Worm (Caenorhabditis elegans) whole organism, midembryonic: ENCODE measurements around the gene col-74.

Source experiments
- T22C8.4 ChIP-seq: fragments of 200-800 bp; sonication (Bioruptor generic); IDR thresholded peaks from 2 replicates; pipeline ENCODE4 v1.3.6; 2022; ENCODE audit warnings: missing genetic modification characterization, missing compliant biosample characterization
- cog-1 ChIP-seq: sonication (generic microtip); optimal IDR thresholded peaks from 2 replicates; lab custom pipeline; 2016; ENCODE audit warnings: missing genetic modification characterization, missing compliant biosample characterization
- flt-1 ChIP-seq: fragments of 200-800 bp; sonication (Bioruptor generic); IDR thresholded peaks from 2 replicates; pipeline ENCODE4 v1.3.6; 2022; ENCODE audit warnings: missing genetic modification characterization, missing compliant biosample characterization
- klf-2 ChIP-seq: fragments of 200-800 bp; sonication (Bioruptor generic); conservative IDR thresholded peaks from 2 replicates; pipeline ENCODE4 v1.3.6; 2022; ENCODE audit warnings: missing genetic modification reagents, missing genetic modification characterization, missing compliant biosample characterization
- med-1 ChIP-seq: sonication (generic microtip); optimal IDR thresholded peaks from 2 replicates; lab custom pipeline; 2017; ENCODE audit warnings: missing genetic modification characterization, mild to moderate bottlenecking, missing compliant biosample characterization, antibody characterized with exemption, missing genetic modification reagents; ENCODE audit not compliant: insufficient read depth
- ref-1 ChIP-seq: fragments of 200-800 bp; sonication (Bioruptor generic); conservative IDR thresholded peaks from 2 replicates; pipeline ENCODE4 v1.3.6; 2022; ENCODE audit warnings: missing genetic modification reagents, missing genetic modification characterization, missing compliant biosample characterization
- tab-1 ChIP-seq: fragments of 200-800 bp; sonication (Bioruptor generic); IDR thresholded peaks from 2 replicates; pipeline ENCODE4 v1.3.6; 2022; ENCODE audit warnings: missing genetic modification characterization, missing compliant biosample characterization
- ztf-23 ChIP-seq: fragments of 200-800 bp; sonication (Bioruptor generic); IDR thresholded peaks from 2 replicates; pipeline ENCODE4 v1.3.6; 2022; ENCODE audit warnings: missing genetic modification reagents, missing genetic modification characterization, missing compliant biosample characterization
- ztf-29 ChIP-seq: fragments of 200-800 bp; sonication (Bioruptor generic); IDR thresholded peaks from 2 replicates; pipeline ENCODE4 v1.3.6; 2022; ENCODE audit warnings: missing genetic modification reagents, missing genetic modification characterization, missing compliant biosample characterization

col-74 gene

DNA sequence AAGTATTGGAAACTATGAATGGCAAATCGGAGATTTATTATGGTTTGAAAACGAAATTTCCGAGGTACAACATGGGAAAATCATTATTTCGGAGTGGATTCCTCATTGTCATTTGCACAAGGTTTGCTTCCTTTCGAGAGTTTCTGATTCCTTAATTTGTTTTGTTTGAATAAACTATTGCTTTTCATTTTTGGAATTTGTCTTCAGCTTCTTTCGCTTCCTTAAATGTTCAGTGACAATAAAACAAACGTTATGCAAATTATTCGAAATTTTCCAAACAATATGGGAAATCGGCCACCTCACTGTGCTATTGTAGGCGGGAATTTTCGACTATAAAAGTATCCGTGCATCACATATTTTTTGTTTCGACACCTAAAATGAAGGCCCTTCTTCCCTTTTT is 11.7 kb downstream of the col-74 start, which contains the start of gene nep-25:
TSS of gene nep-25 (plus strand) at position 375 of the 400 bp plus-strand sequence.
- TF ChIP-seq cog-1 (tag; lab: Kevin White, UChicago) (no peak), klf-2 (GFP tag; lab: Robert Waterston, UW) (no peak), ztf-23 (GFP tag; lab: Robert Waterston, UW) (no peak), ref-1 (no peak), med-1 (GFP tag; lab: Kevin White, UChicago) (no peak), flt-1 (GFP tag; lab: Robert Waterston, UW) (no peak), tab-1 (GFP tag; lab: Robert Waterston, UW) (no peak), ztf-29 (GFP tag; lab: Robert Waterston, UW) (no peak)

- TF ChIP-seq med-1 (GFP tag; lab: Kevin White, UChicago) (peak; percentile 34), ztf-23 (GFP tag; lab: Robert Waterston, UW) (peak; percentile 90), klf-2 (GFP tag; lab: Robert Waterston, UW) (peak; percentile 53; the same call in 1 of the 2 replicates), ref-1 (no peak), ztf-29 (GFP tag; lab: Robert Waterston, UW) (peak; percentile 83), cog-1 (tag; lab: Kevin White, UChicago) (peak; percentile 99), tab-1 (GFP tag; lab: Robert Waterston, UW) (peak; percentile 61; the same call in 1 of the 2 replicates), T22C8.4 (GFP tag; lab: Robert Waterston, UW) (peak; percentile 74; the same call in 1 of the 2 replicates), flt-1 (GFP tag; lab: Robert Waterston, UW) (peak; percentile 90)
These were observed 14.5 kb downstream of the col-74 start for ce11 chrII:5844694-5845129.

DNA sequence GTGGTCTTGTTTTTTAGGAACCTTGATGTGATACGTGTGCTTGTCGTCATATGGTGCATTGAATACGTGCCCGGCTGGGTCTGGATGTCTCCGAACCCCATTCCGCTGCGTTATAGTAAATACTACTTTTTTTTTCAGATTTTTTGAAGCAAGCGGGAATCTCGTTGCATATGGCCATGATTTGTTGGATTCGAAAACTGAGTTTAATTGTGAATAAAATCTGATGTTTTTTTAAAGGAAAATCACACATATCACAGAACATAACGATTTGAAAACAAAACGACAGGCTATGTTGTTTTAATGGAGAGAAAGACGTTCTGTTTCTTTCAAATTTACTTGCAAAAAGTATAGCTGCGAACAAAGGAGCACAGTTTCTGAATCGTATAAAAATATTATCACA is 15.3 kb downstream of the col-74 start, which contains the start of the genes ZK1248.17 and H41C03.3:
TSS of gene ZK1248.17 (minus strand) at position 101 of the 400 bp plus-strand sequence.
TSS of gene H41C03.3 (plus strand) at position 337 of the 400 bp plus-strand sequence.
- TF ChIP-seq cog-1 (tag; lab: Kevin White, UChicago): no peak
- TF ChIP-seq med-1 (GFP tag; lab: Kevin White, UChicago): no peak
- TF ChIP-seq klf-2 (GFP tag; lab: Robert Waterston, UW): no peak
- no peak for TF ChIP-seq flt-1 (GFP tag; lab: Robert Waterston, UW)
- TF ChIP-seq ztf-23 (GFP tag; lab: Robert Waterston, UW): no peak
- no peak for TF ChIP-seq ztf-29 (GFP tag; lab: Robert Waterston, UW)

ce11 chrII:5846181-5846580 is 16.0 kb downstream of the col-74 start:
- TF ChIP-seq tab-1 (GFP tag; lab: Robert Waterston, UW): no peak
- TF ChIP-seq T22C8.4 (GFP tag; lab: Robert Waterston, UW): no peak
- TF ChIP-seq ztf-23 (GFP tag; lab: Robert Waterston, UW): no peak
- TF ChIP-seq ref-1: no peak

ce11 chrII:5852007-5852406 is 21.8 kb downstream of the col-74 start, which contains the start of gene H41C03.2:
Gene H41C03.2, minus strand, starts transcription at chrII:5852107.
- no peak for TF ChIP-seq ztf-29 (GFP tag; lab: Robert Waterston, UW)
- TF ChIP-seq cog-1 (tag; lab: Kevin White, UChicago): no peak
- no peak for TF ChIP-seq ref-1
- no peak for TF ChIP-seq flt-1 (GFP tag; lab: Robert Waterston, UW)
- no peak for TF ChIP-seq med-1 (GFP tag; lab: Kevin White, UChicago)
- no peak for TF ChIP-seq tab-1 (GFP tag; lab: Robert Waterston, UW)
- no peak for TF ChIP-seq T22C8.4 (GFP tag; lab: Robert Waterston, UW)
- TF ChIP-seq ztf-23 (GFP tag; lab: Robert Waterston, UW): no peak
- TF ChIP-seq klf-2 (GFP tag; lab: Robert Waterston, UW): no peak

DNA sequence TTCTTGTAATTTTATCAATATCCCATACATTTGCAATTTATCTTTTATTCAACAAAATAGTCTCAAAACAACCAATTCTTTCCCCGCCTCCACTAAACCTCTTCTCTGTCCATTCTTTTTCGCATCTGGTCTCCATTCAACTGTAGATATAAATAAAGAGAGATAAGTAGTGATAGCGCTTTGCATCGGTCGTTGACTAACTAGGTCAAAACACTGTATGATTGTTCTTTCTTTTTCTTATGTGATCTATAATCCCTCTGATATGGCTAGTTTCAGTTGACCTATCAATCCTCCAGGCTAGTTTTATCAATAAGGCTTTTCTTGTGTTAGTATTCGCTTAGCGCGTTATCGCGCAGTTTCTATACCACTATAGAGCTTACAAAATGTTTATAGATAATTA is 23.1 kb downstream of the col-74 start:
- TF ChIP-seq med-1 (GFP tag; lab: Kevin White, UChicago) (no peak), T22C8.4 (GFP tag; lab: Robert Waterston, UW) (no peak), ref-1 (no peak), flt-1 (GFP tag; lab: Robert Waterston, UW) (no peak), tab-1 (GFP tag; lab: Robert Waterston, UW) (no peak), klf-2 (GFP tag; lab: Robert Waterston, UW) (no peak), cog-1 (tag; lab: Kevin White, UChicago) (no peak), ztf-29 (GFP tag; lab: Robert Waterston, UW) (no peak), ztf-23 (GFP tag; lab: Robert Waterston, UW) (no peak)

ce11 chrII:5854122-5854521 is 23.9 kb downstream of the col-74 start, which contains the start of gene H41C03.1:
Gene H41C03.1, plus strand, starts transcription at chrII:5854422.
- TF ChIP-seq T22C8.4 (GFP tag; lab: Robert Waterston, UW) (no peak), cog-1 (tag; lab: Kevin White, UChicago) (no peak), ztf-29 (GFP tag; lab: Robert Waterston, UW) (no peak), med-1 (GFP tag; lab: Kevin White, UChicago) (no peak), klf-2 (GFP tag; lab: Robert Waterston, UW) (no peak), flt-1 (GFP tag; lab: Robert Waterston, UW) (no peak), tab-1 (GFP tag; lab: Robert Waterston, UW) (no peak), ref-1 (no peak), ztf-23 (GFP tag; lab: Robert Waterston, UW) (no peak)

ce11 chrII:5858322-5858721 is 28.1 kb downstream of the col-74 start, which contains the start of gene F55C12.4:
Gene F55C12.4, minus strand, starts transcription at chrII:5858422.
- TF ChIP-seq cog-1 (tag; lab: Kevin White, UChicago): no peak
- TF ChIP-seq tab-1 (GFP tag; lab: Robert Waterston, UW): no peak
- no peak for TF ChIP-seq ztf-23 (GFP tag; lab: Robert Waterston, UW)
- TF ChIP-seq med-1 (GFP tag; lab: Kevin White, UChicago): no peak
- no peak for TF ChIP-seq ztf-29 (GFP tag; lab: Robert Waterston, UW)
- TF ChIP-seq klf-2 (GFP tag; lab: Robert Waterston, UW): no peak
- no peak for TF ChIP-seq flt-1 (GFP tag; lab: Robert Waterston, UW)
- TF ChIP-seq ref-1: no peak
- no peak for TF ChIP-seq T22C8.4 (GFP tag; lab: Robert Waterston, UW)

DNA sequence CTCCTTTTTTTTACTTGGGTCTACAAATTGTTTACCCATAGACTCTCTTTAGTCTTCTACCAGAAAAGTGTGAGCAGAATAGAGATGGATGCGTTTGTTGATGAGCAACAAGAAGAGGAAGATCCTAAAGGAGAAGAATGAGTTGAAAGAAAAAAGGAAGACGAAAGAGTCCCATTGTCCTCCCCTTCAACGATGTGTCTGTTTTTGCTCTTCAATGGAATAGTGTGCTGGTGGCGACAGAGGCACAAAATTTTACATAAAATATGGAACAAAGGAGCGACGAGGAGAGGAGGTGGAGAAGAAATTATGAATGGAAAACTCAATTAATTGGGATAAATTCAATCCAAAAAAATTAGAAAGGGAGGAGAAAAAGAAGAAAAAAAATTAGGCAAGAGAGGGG is 30.4 kb downstream of the col-74 start:
- TF ChIP-seq cog-1 (tag; lab: Kevin White, UChicago) (no peak), flt-1 (GFP tag; lab: Robert Waterston, UW) (no peak), tab-1 (GFP tag; lab: Robert Waterston, UW) (no peak), med-1 (GFP tag; lab: Kevin White, UChicago) (no peak), ztf-23 (GFP tag; lab: Robert Waterston, UW) (no peak), ref-1 (no peak), ztf-29 (GFP tag; lab: Robert Waterston, UW) (no peak), T22C8.4 (GFP tag; lab: Robert Waterston, UW) (no peak), klf-2 (GFP tag; lab: Robert Waterston, UW) (no peak)
